Fruit fly (Drosophila melanogaster): Measurements from ENCODE around the gene pkm.

The pkm gene

DNA sequence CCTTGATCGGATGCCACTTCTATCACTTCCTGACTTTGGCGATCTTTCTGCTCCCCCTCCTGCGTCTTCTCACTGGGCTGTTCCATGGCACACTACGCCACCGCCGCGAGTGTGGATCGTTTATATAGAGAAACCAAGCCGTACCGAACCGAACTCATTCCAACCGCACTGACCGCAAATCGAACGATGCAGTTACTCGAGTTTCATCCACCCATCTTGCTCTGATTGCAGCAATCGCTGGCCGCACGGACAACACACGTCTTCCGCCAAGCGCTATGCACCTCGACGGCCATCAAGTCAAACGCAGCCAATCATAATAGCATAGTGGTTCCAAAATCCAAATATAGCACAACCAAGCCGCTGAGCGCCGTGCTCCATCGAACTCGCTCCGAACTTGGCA lies at the start of gene pkm:
TSS of gene pkm (minus strand) at position 101 of the 400 bp plus-strand sequence.
- TF ChIP-seq tai (GFP tag; optimal IDR thresholded peaks at IDR 0.05): no peak
- no peak for TF ChIP-seq sage (GFP tag; optimal IDR thresholded peaks at IDR 0.05)
- TF ChIP-seq Dfd (GFP tag; optimal IDR thresholded peaks at IDR 0.05): no peak
- no peak for TF ChIP-seq Sp1 (GFP tag; optimal IDR thresholded peaks at IDR 0.05)
- TF ChIP-seq OdsH (GFP tag; optimal IDR thresholded peaks at IDR 0.05): no peak
- TF ChIP-seq psq (GFP tag; optimal IDR thresholded peaks at IDR 0.05): no peak
- TF ChIP-seq Jra (GFP tag; optimal IDR thresholded peaks at IDR 0.05): no peak
- TF ChIP-seq br (GFP tag; optimal IDR thresholded peaks at IDR 0.05): no peak
- TF ChIP-seq GATAd (GFP tag; optimal IDR thresholded peaks at IDR 0.05): no peak
- no peak for TF ChIP-seq sv (GFP tag; optimal IDR thresholded peaks at IDR 0.05)
- no peak for TF ChIP-seq Hr78 (GFP tag; optimal IDR thresholded peaks at IDR 0.05)
- TF ChIP-seq CrebA (GFP tag; optimal IDR thresholded peaks at IDR 0.05; ENCODE audit: borderline replicate concordance): no peak
- TF ChIP-seq lola (GFP tag; optimal IDR thresholded peaks at IDR 0.05): no peak
- TF ChIP-seq Vsx2 (GFP tag; optimal IDR thresholded peaks at IDR 0.05; ENCODE audit: partially characterized antibody): no peak
- TF ChIP-seq h (GFP tag; optimal IDR thresholded peaks at IDR 0.05): no peak
- TF ChIP-seq Abd-B (GFP tag; optimal IDR thresholded peaks at IDR 0.05): no peak
- no peak for TF ChIP-seq ey (GFP tag; optimal IDR thresholded peaks at IDR 0.05)
- no peak for TF ChIP-seq rgr (GFP tag; optimal IDR thresholded peaks at IDR 0.05)

DNA sequence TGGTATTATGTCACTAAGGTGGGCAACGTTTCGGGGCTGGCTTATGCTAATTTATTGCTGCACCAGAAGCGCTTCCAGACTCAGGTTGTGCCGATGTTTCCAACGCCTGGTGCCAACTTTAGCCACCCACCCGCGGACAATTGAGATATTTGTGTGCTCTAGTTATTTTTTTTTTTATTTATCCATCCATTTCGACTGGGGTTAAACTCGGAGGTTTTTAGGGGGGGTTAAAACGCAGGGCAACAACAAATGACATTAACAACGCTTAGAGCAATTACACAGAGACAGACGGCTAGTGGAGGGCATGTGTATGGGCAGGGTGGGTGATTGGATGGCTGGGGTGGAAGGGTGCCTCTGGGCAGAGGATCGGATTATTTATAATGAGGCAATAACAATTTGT lies 47.7 kb upstream of the pkm start:
- TF ChIP-seq psq (GFP tag; optimal IDR thresholded peaks at IDR 0.05) (no peak), jim (GFP tag; optimal IDR thresholded peaks at IDR 0.05) (no peak), tai (GFP tag; optimal IDR thresholded peaks at IDR 0.05) (no peak), foxo (GFP tag; optimal IDR thresholded peaks at IDR 0.05) (no peak), CrebA (GFP tag; optimal IDR thresholded peaks at IDR 0.05; ENCODE audit: borderline replicate concordance) (no peak), sv (GFP tag; optimal IDR thresholded peaks at IDR 0.05) (no peak), Dfd (GFP tag; optimal IDR thresholded peaks at IDR 0.05) (no peak), Sp1 (GFP tag; optimal IDR thresholded peaks at IDR 0.05) (no peak), dsf (GFP tag; optimal IDR thresholded peaks at IDR 0.05; ENCODE audit: borderline replicate concordance) (no peak), pan (optimal IDR thresholded peaks at IDR 0.05) (no peak), Myc (optimal IDR thresholded peaks at IDR 0.05) (no peak), Mio (GFP tag; optimal IDR thresholded peaks at IDR 0.05) (no peak), Abd-B (GFP tag; optimal IDR thresholded peaks at IDR 0.05) (no peak), Jra (GFP tag; optimal IDR thresholded peaks at IDR 0.05) (no peak), Hr83 (GFP tag; optimal IDR thresholded peaks at IDR 0.05; ENCODE audit: poor library complexity, severe bottlenecking) (no peak), Rel (GFP tag; optimal IDR thresholded peaks at IDR 0.05) (no peak), Rel (tag; optimal IDR thresholded peaks at IDR 0.05) (no peak), fru (GFP tag; optimal IDR thresholded peaks at IDR 0.05) (no peak), Hnf4 (GFP tag; optimal IDR thresholded peaks at IDR 0.05) (no peak), CG32264 (GFP tag; optimal IDR thresholded peaks at IDR 0.05) (no peak)

DNA sequence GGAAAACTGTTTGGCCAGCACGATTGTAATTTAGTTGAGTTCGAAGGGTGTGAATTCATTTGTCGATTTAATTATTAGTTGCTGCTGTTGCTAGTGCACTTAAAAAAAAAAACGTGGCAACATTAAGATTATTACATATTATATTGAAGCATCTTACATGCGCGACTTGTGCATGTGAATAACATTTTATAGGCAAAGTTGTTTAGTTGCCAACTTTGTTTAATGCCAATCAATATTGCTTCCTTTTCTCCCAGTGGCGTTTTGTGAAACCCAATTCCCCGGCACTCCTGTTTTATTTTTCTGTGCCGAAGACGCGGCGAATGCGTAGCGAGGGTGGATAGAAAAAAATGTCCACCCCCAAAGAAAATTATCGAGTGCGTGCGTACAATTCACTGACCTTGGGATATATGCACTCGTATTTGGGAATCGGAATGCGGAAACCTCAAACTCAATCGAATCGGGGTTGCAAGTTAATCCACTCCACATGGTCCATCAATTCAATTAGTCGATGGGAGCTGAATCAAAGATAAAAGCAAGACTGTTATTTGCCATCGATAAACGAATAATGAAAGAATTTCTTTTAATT lies 45.1 kb upstream of the pkm start:
- no peak for TF ChIP-seq rgr (GFP tag; optimal IDR thresholded peaks at IDR 0.05)
- no peak for TF ChIP-seq GATAd (GFP tag; optimal IDR thresholded peaks at IDR 0.05)
- peak; percentile 23 for TF ChIP-seq sv (GFP tag; optimal IDR thresholded peaks at IDR 0.05)
- no peak for TF ChIP-seq Myc (optimal IDR thresholded peaks at IDR 0.05)

- TF ChIP-seq Hnf4 (GFP tag; optimal IDR thresholded peaks at IDR 0.05): peak; percentile 98
- peak; percentile 96 for TF ChIP-seq fru (GFP tag; optimal IDR thresholded peaks at IDR 0.05)
- peak; percentile 76 for TF ChIP-seq Dif (GFP tag; optimal IDR thresholded peaks at IDR 0.05; ENCODE audit: partially characterized antibody)
- TF ChIP-seq CG9705 (GFP tag; optimal IDR thresholded peaks at IDR 0.05): peak; percentile 95
- peak; percentile 44 for TF ChIP-seq jim (GFP tag; optimal IDR thresholded peaks at IDR 0.05)
- peak; percentile 20 to 75 for TF ChIP-seq dl (GFP tag; optimal IDR thresholded peaks at IDR 0.05; ENCODE audit: insufficient read depth in 1 of 2, partially characterized antibody in 2 of 2)
- peak; percentile 83 for TF ChIP-seq Hr83 (GFP tag; optimal IDR thresholded peaks at IDR 0.05; ENCODE audit: poor library complexity, severe bottlenecking)
- peak; percentile 96 for TF ChIP-seq OdsH (GFP tag; optimal IDR thresholded peaks at IDR 0.05)
- TF ChIP-seq ey (GFP tag; optimal IDR thresholded peaks at IDR 0.05): peak; percentile 96
- no peak for TF ChIP-seq Myc (optimal IDR thresholded peaks at IDR 0.05)
- peak; percentile 90 for TF ChIP-seq dmrt93B (GFP tag; optimal IDR thresholded peaks at IDR 0.05)
- TF ChIP-seq psq (GFP tag; optimal IDR thresholded peaks at IDR 0.05): peak; percentile 90
- TF ChIP-seq pan (optimal IDR thresholded peaks at IDR 0.05): no peak
- TF ChIP-seq Vsx2 (GFP tag; optimal IDR thresholded peaks at IDR 0.05; ENCODE audit: partially characterized antibody): no peak
- no peak for TF ChIP-seq Abd-B (GFP tag; optimal IDR thresholded peaks at IDR 0.05)
- peak; percentile 90 for TF ChIP-seq brk (GFP tag; optimal IDR thresholded peaks at IDR 0.05)
- TF ChIP-seq tai (GFP tag; optimal IDR thresholded peaks at IDR 0.05): no peak
- TF ChIP-seq rgr (GFP tag; optimal IDR thresholded peaks at IDR 0.05): peak; percentile 96
- peak; percentile 67 for TF ChIP-seq Mio (GFP tag; optimal IDR thresholded peaks at IDR 0.05)
- peak; percentile 36 for TF ChIP-seq Dfd (GFP tag; optimal IDR thresholded peaks at IDR 0.05)
- peak; percentile 97 for TF ChIP-seq sage (GFP tag; optimal IDR thresholded peaks at IDR 0.05)
- TF ChIP-seq N (GFP tag; optimal IDR thresholded peaks at IDR 0.05): no peak
- TF ChIP-seq Sp1 (GFP tag; optimal IDR thresholded peaks at IDR 0.05): peak; percentile 95
- TF ChIP-seq CG32264 (GFP tag; optimal IDR thresholded peaks at IDR 0.05): peak; percentile 94
- TF ChIP-seq GATAd (GFP tag; optimal IDR thresholded peaks at IDR 0.05): peak; percentile 55
- TF ChIP-seq Jra (GFP tag; optimal IDR thresholded peaks at IDR 0.05): peak; percentile 95
- TF ChIP-seq CrebA (GFP tag; optimal IDR thresholded peaks at IDR 0.05; ENCODE audit: borderline replicate concordance): no peak
- TF ChIP-seq foxo (GFP tag; optimal IDR thresholded peaks at IDR 0.05): peak; percentile 82 to 93
- peak; percentile 83 for TF ChIP-seq dsf (GFP tag; optimal IDR thresholded peaks at IDR 0.05; ENCODE audit: borderline replicate concordance)
- TF ChIP-seq lola (GFP tag; optimal IDR thresholded peaks at IDR 0.05): no peak
- TF ChIP-seq usp (GFP tag; optimal IDR thresholded peaks at IDR 0.05): no peak
- peak; percentile 76 for TF ChIP-seq sv (GFP tag; optimal IDR thresholded peaks at IDR 0.05)
Observed at dm6 chrX:11622649-11623425, 38.9 kb upstream of the pkm start.
